Worm (Caenorhabditis elegans) whole organism, L2 larva: ENCODE results near the gene fbxb-47.

Source experiments
- C34F6.9 ChIP-seq: fragments of 150-350 bp; optimal IDR thresholded peaks from 2 replicates; lab custom pipeline; 2014; ENCODE audit warnings: missing biosample characterization, missing genetic modification characterization
- F13H6.1 ChIP-seq: sonication (generic microtip); optimal IDR thresholded peaks from 2 replicates; lab custom pipeline; 2016; ENCODE audit warnings: missing genetic modification characterization, missing compliant biosample characterization
- R02D3.7 ChIP-seq: fragments of 150-350 bp; optimal IDR thresholded peaks from 2 replicates; lab custom pipeline; 2014; ENCODE audit warnings: missing biosample characterization, missing genetic modification characterization
- Y55F3AM.14 ChIP-seq: fragments of 200-800 bp; sonication (Bioruptor generic); optimal IDR thresholded peaks from 2 replicates; lab custom pipeline; 2018; ENCODE audit warnings: mild to moderate bottlenecking, missing genetic modification characterization, missing compliant biosample characterization
- ZK546.5 ChIP-seq: sonication (generic microtip); optimal IDR thresholded peaks from 2 replicates; lab custom pipeline; 2017; ENCODE audit warnings: missing biosample characterization, missing genetic modification characterization
- alr-1 ChIP-seq: fragments of 150-350 bp; optimal IDR thresholded peaks from 2 replicates; lab custom pipeline; 2014; ENCODE audit warnings: missing biosample characterization, missing genetic modification characterization
- ama-1 ChIP-seq: fragments of 150-350 bp; optimal IDR thresholded peaks from 2 replicates; lab custom pipeline; 2018; ENCODE audit warnings: inconsistent platforms
- blmp-1 ChIP-seq: sonication (generic microtip); optimal IDR thresholded peaks from 2 replicates; lab custom pipeline; 2017; ENCODE audit warnings: missing genetic modification characterization, mild to moderate bottlenecking, missing compliant biosample characterization, antibody characterized with exemption, moderate library complexity; ENCODE audit not compliant: insufficient read depth
- ceh-82 ChIP-seq: fragments of 150-350 bp; optimal IDR thresholded peaks from 2 replicates; lab custom pipeline; 2014; ENCODE audit warnings: missing biosample characterization, missing genetic modification characterization
- crh-2 ChIP-seq: sonication (generic microtip); optimal IDR thresholded peaks from 2 replicates; lab custom pipeline; 2017; ENCODE audit warnings: missing biosample characterization, missing genetic modification characterization
- dmd-4 ChIP-seq: sonication (generic microtip); optimal IDR thresholded peaks from 2 replicates; lab custom pipeline; 2017; ENCODE audit warnings: missing biosample characterization, missing genetic modification characterization
- egl-27 ChIP-seq: sonication (generic microtip); optimal IDR thresholded peaks from 3 replicates; lab custom pipeline; 2017; ENCODE audit warnings: missing biosample characterization, missing genetic modification reagents, missing genetic modification characterization
- elt-1 ChIP-seq: fragments of 150-350 bp; optimal IDR thresholded peaks from 2 replicates; lab custom pipeline; 2014; ENCODE audit warnings: missing biosample characterization, missing genetic modification characterization
- elt-3 ChIP-seq: sonication (generic microtip); optimal IDR thresholded peaks from 2 replicates; lab custom pipeline; 2017; ENCODE audit warnings: missing biosample characterization, missing genetic modification characterization
- fos-1 ChIP-seq: fragments of 150-350 bp; optimal IDR thresholded peaks from 2 replicates; lab custom pipeline; 2014; ENCODE audit warnings: missing biosample characterization, missing genetic modification characterization
- gmeb-1 ChIP-seq: fragments of 150-350 bp; optimal IDR thresholded peaks from 2 replicates; lab custom pipeline; 2014; ENCODE audit warnings: missing biosample characterization, missing genetic modification characterization
- lin-11 ChIP-seq: fragments of 150-350 bp; sonication (generic microtip); optimal IDR thresholded peaks from 2 replicates; lab custom pipeline; 2014; ENCODE audit warnings: missing biosample characterization, missing genetic modification characterization, inconsistent platforms, mixed read lengths
- lsy-2 ChIP-seq, 2 experiments: fragments of 150-350 bp in 1 of 2; sonication (generic microtip) in 1 of 2; optimal IDR thresholded peaks; 2 replicates each; lab custom pipeline; 2014 to 2017; ENCODE audit warnings: missing biosample characterization in 2 of 2, missing genetic modification characterization in 2 of 2
- mbf-1 ChIP-seq: sonication (generic microtip); optimal IDR thresholded peaks from 2 replicates; lab custom pipeline; 2017; ENCODE audit warnings: missing biosample characterization, missing genetic modification characterization
- nhr-11 ChIP-seq: fragments of 150-350 bp; optimal IDR thresholded peaks from 2 replicates; lab custom pipeline; 2014; ENCODE audit warnings: missing biosample characterization, missing genetic modification characterization
- nhr-12 ChIP-seq: fragments of 150-350 bp; optimal IDR thresholded peaks from 2 replicates; lab custom pipeline; 2014; ENCODE audit warnings: missing biosample characterization, missing genetic modification characterization
- nhr-129 ChIP-seq: fragments of 150-350 bp; optimal IDR thresholded peaks from 2 replicates; lab custom pipeline; 2014; ENCODE audit warnings: missing biosample characterization, missing genetic modification characterization
- nhr-21 ChIP-seq: fragments of 150-350 bp; optimal IDR thresholded peaks from 2 replicates; lab custom pipeline; 2014; ENCODE audit warnings: missing biosample characterization, missing genetic modification characterization
- nhr-23 ChIP-seq: fragments of 150-350 bp; optimal IDR thresholded peaks from 2 replicates; lab custom pipeline; 2014; ENCODE audit warnings: missing biosample characterization, missing genetic modification reagents, missing genetic modification characterization
- nhr-25 ChIP-seq: fragments of 150-350 bp; sonication (generic microtip); optimal IDR thresholded peaks from 3 replicates; lab custom pipeline; 2014; ENCODE audit warnings: missing biosample characterization, missing genetic modification characterization
- nhr-6 ChIP-seq: fragments of 150-350 bp; optimal IDR thresholded peaks from 2 replicates; lab custom pipeline; 2014; ENCODE audit warnings: missing biosample characterization, missing genetic modification characterization
- nhr-77 ChIP-seq: fragments of 150-350 bp; optimal IDR thresholded peaks from 2 replicates; lab custom pipeline; 2014; ENCODE audit warnings: missing biosample characterization, missing genetic modification characterization
- peb-1 ChIP-seq: fragments of 150-350 bp; optimal IDR thresholded peaks from 2 replicates; lab custom pipeline; 2014; ENCODE audit warnings: missing biosample characterization, missing genetic modification characterization
- skn-1 ChIP-seq: sonication (generic microtip); optimal IDR thresholded peaks from 2 replicates; lab custom pipeline; 2017; ENCODE audit warnings: missing biosample characterization, missing genetic modification characterization
- unc-55 ChIP-seq: fragments of 150-350 bp; sonication (generic microtip); optimal IDR thresholded peaks from 3 replicates; lab custom pipeline; 2014; ENCODE audit warnings: missing biosample characterization, missing genetic modification reagents, missing genetic modification characterization
- zag-1 ChIP-seq: fragments of 150-350 bp; optimal IDR thresholded peaks from 2 replicates; lab custom pipeline; 2014; ENCODE audit warnings: missing biosample characterization, missing genetic modification characterization
- ztf-11 ChIP-seq: sonication (generic microtip); optimal IDR thresholded peaks from 2 replicates; lab custom pipeline; 2017; ENCODE audit warnings: missing biosample characterization, missing genetic modification characterization
- ztf-4 ChIP-seq: fragments of 150-350 bp; optimal IDR thresholded peaks from 2 replicates; lab custom pipeline; 2014; ENCODE audit warnings: missing biosample characterization, missing genetic modification characterization

Gene fbxb-47

DNA sequence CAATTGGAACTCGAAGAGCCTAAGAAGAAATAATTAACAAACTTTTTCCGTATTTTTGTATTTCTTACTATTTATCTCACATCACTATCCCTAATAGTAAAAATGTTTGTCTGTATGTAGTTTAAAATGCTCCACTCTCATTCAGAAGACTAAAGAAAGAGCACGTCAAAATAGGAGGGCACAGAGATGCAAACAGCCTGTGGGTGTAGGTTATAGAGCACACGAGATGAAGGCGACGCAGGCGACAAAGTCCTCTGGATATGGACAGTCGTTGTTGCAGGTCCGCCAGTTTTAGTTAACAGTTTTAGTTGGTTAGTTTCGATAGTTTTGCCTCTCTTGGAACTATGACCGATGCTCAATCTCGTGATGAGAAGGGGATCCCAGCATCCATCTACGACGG is 28.7 kb upstream of the fbxb-47 start, which contains the start of gene ceh-82:
Gene ceh-82 (plus strand): TSS at position 301 of the 400 bp plus-strand sequence.
- TF ChIP-seq mbf-1 (tag; lab: Kevin White, UChicago), result no peak
- TF ChIP-seq C34F6.9 (tag; lab: Kevin White, UChicago), result no peak
- TF ChIP-seq skn-1, result no peak
- TF ChIP-seq nhr-23 (tag; lab: Kevin White, UChicago), result no peak
- TF ChIP-seq unc-55, result no peak
- TF ChIP-seq, all 48 proteins: peak for 0

DNA sequence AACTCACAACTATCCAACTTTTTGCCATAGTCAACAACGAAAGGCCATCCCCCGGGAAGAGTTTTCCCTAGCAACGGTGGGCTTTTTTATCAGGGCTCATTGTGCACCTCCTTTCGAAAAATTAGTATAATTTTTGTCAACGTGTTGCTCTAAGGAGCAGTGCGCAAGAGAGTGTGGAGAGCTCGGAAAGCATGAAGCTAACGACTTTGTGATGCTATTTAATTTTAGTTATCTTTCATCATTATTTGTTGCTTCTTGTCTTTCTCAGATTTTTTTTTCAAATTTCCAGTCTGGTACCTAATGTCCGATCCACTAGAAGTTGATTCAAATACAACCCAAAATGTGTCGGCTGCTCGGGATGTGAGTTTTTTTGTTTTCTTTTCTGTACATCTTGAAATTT is 26.8 kb upstream of the fbxb-47 start, which contains the start of gene ceh-81:
Gene ceh-81 (plus strand): TSS at position 301 of the 400 bp plus-strand sequence.
- no peak for TF ChIP-seq zag-1 (tag; lab: Kevin White, UChicago)
- TF ChIP-seq blmp-1 (tag; lab: Kevin White, UChicago), result no peak
- no peak for TF ChIP-seq nhr-23 (tag; lab: Kevin White, UChicago)
- no peak for TF ChIP-seq lin-11
- no peak for TF ChIP-seq crh-2

ce11 chrII:1728253-1728652 is 25.0 kb upstream of the fbxb-47 start, which contains the start of gene btb-9:
Gene btb-9, plus strand, starts transcription at chrII:1728506.
- TF ChIP-seq egl-27 (tag; lab: Kevin White, UChicago) (no peak), crh-2 (peak; percentile 41), fos-1 (tag; lab: Kevin White, UChicago) (peak; percentile 87), R02D3.7 (tag; lab: Kevin White, UChicago) (no peak), lsy-2 (tag; optimal IDR thresholded peaks at IDR 0.05; lab: Kevin White, UChicago) (no peak), unc-55 (no peak), alr-1 (tag; lab: Kevin White, UChicago) (no peak), lin-11 (no peak), peb-1 (tag; lab: Kevin White, UChicago) (no peak), Y55F3AM.14 (GFP tag; lab: Kevin White, UChicago) (no peak), blmp-1 (tag; lab: Kevin White, UChicago) (no peak), ZK546.5 (tag; lab: Kevin White, UChicago) (no peak), nhr-23 (tag; lab: Kevin White, UChicago) (no peak), ama-1 (lab: Kevin White, UChicago) (no peak)

- TF ChIP-seq zag-1 (tag; lab: Kevin White, UChicago) (no peak), nhr-6 (tag; lab: Kevin White, UChicago) (no peak), nhr-11 (no peak)
Observed at ce11 chrII:1725735-1726134, 22.5 kb upstream of the fbxb-47 start, which contains the start of gene F45C12.17. Gene F45C12.17, plus strand, starts transcription at chrII:1726111.

DNA sequence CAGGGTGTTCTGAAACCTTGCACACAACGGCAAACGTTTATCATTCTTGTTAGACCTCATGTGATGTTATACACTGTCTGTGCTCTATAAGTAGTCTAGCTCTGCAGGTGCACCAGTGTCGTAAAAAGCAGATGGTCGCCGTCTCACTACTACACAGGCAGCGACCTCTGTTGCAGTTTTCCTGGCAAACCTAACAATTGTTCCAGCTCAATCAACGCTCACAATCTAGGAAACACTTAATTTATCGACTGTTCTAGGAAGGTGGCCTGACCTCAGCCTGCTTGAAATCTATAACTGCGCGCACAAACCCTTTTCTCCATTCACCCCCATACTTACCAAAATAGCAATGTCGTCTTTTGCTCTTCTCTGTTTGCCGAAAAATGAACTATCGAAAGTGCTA is 21.1 kb upstream of the fbxb-47 start, which contains the start of gene fbxb-11:
Gene fbxb-11 (plus strand): TSS at position 301 of the 400 bp plus-strand sequence.
- no peak for TF ChIP-seq nhr-25
- TF ChIP-seq elt-1 (tag; lab: Kevin White, UChicago), result no peak
- no peak for TF ChIP-seq dmd-4 (tag; lab: Kevin White, UChicago)
- no peak for TF ChIP-seq nhr-6 (tag; lab: Kevin White, UChicago)
- no peak for TF ChIP-seq fos-1 (tag; lab: Kevin White, UChicago)
- TF ChIP-seq ceh-82 (tag; lab: Kevin White, UChicago), result no peak
- TF ChIP-seq nhr-21, result no peak
- TF ChIP-seq ztf-11, result no peak
- TF ChIP-seq nhr-77 (tag; lab: Kevin White, UChicago), result no peak
- TF ChIP-seq C34F6.9 (tag; lab: Kevin White, UChicago), result no peak
- TF ChIP-seq elt-3, result no peak
- TF ChIP-seq nhr-12 (tag; lab: Kevin White, UChicago), result no peak
- no peak for TF ChIP-seq nhr-129 (tag; lab: Kevin White, UChicago)
- TF ChIP-seq F13H6.1, result no peak
- no peak for TF ChIP-seq ztf-4 (tag; lab: Kevin White, UChicago)
- TF ChIP-seq gmeb-1, result no peak

- TF ChIP-seq gmeb-1 (no peak), lsy-2 (tag; optimal IDR thresholded peaks at IDR 0.05; lab: Kevin White, UChicago) (no peak), unc-55 (no peak)
Observed at ce11 chrII:1722394-1722793, 19.1 kb upstream of the fbxb-47 start, which contains the start of the genes fbxb-5 and btb-8. Gene fbxb-5, minus strand, starts transcription at chrII:1722494. Gene btb-8, plus strand, starts transcription at chrII:1722770.
